Worm (Caenorhabditis elegans) whole organism, L3 larva: ENCODE data around the gene Y46D2A.2.

Source experiments
- R02D3.7 ChIP-seq: fragments of 150-350 bp; optimal IDR thresholded peaks from 2 replicates; lab custom pipeline; 2014; ENCODE audit warnings: missing biosample characterization, missing genetic modification characterization
- ZK546.5 ChIP-seq: sonication (generic microtip); optimal IDR thresholded peaks from 2 replicates; lab custom pipeline; 2017; ENCODE audit warnings: missing biosample characterization, missing genetic modification characterization
- ama-1 ChIP-seq: fragments of 150-350 bp; optimal IDR thresholded peaks from 2 replicates; lab custom pipeline; 2018
- ceh-16 ChIP-seq: sonication (generic microtip); optimal IDR thresholded peaks from 2 replicates; lab custom pipeline; 2017; ENCODE audit warnings: missing biosample characterization, missing genetic modification characterization
- ceh-28 ChIP-seq: fragments of 150-350 bp; optimal IDR thresholded peaks from 2 replicates; lab custom pipeline; 2014; ENCODE audit warnings: missing biosample characterization, missing genetic modification reagents, missing genetic modification characterization
- ceh-82 ChIP-seq: fragments of 150-350 bp; optimal IDR thresholded peaks from 2 replicates; lab custom pipeline; 2014; ENCODE audit warnings: missing biosample characterization, missing genetic modification characterization
- ceh-9 ChIP-seq: sonication (generic microtip); optimal IDR thresholded peaks from 2 replicates; lab custom pipeline; 2018; ENCODE audit warnings: missing biosample characterization, missing genetic modification characterization
- daf-12 ChIP-seq: fragments of 150-350 bp; optimal IDR thresholded peaks from 2 replicates; lab custom pipeline; 2014; ENCODE audit warnings: missing biosample characterization, missing genetic modification reagents, missing genetic modification characterization
- egl-5 ChIP-seq: fragments of 150-350 bp; optimal IDR thresholded peaks from 2 replicates; lab custom pipeline; 2017; ENCODE audit warnings: missing biosample characterization, missing genetic modification reagents, missing genetic modification characterization, inconsistent platforms
- elt-1 ChIP-seq: fragments of 150-350 bp; optimal IDR thresholded peaks from 2 replicates; lab custom pipeline; 2014; ENCODE audit warnings: missing biosample characterization, missing genetic modification characterization
- elt-3 ChIP-seq, 3 experiments: fragments of 150-350 bp in 1 of 3; sonication (generic microtip) in 2 of 3; optimal IDR thresholded peaks; 2 replicates in 2 of 3; 4 replicates in 1 of 3; lab custom pipeline; 2014 to 2017; ENCODE audit warnings: missing biosample characterization in 3 of 3, missing genetic modification characterization in 3 of 3
- eor-1 ChIP-seq, 2 experiments: fragments of 150-350 bp; optimal IDR thresholded peaks; 2 replicates each; lab custom pipeline; 2014 to 2018; ENCODE audit warnings: missing biosample characterization in 2 of 2, missing genetic modification characterization in 2 of 2
- fkh-10 ChIP-seq: sonication (generic microtip); optimal IDR thresholded peaks from 2 replicates; lab custom pipeline; 2017; ENCODE audit warnings: missing biosample characterization, missing genetic modification reagents, missing genetic modification characterization
- fos-1 ChIP-seq: fragments of 150-350 bp; optimal IDR thresholded peaks from 2 replicates; lab custom pipeline; 2014; ENCODE audit warnings: missing biosample characterization, missing genetic modification characterization
- hmg-11 ChIP-seq: sonication (generic microtip); optimal IDR thresholded peaks from 2 replicates; lab custom pipeline; 2016; ENCODE audit warnings: missing genetic modification characterization, missing compliant biosample characterization
- jun-1 ChIP-seq: fragments of 150-350 bp; optimal IDR thresholded peaks from 2 replicates; lab custom pipeline; 2014; ENCODE audit warnings: missing biosample characterization, missing genetic modification reagents, missing genetic modification characterization
- lin-15B ChIP-seq: fragments of 150-350 bp; optimal IDR thresholded peaks from 2 replicates; lab custom pipeline; 2014; ENCODE audit warnings: missing biosample characterization, missing genetic modification characterization
- lin-39 ChIP-seq: fragments of 150-350 bp; optimal IDR thresholded peaks from 2 replicates; lab custom pipeline; 2018; ENCODE audit warnings: missing biosample characterization, missing genetic modification reagents, missing genetic modification characterization
- lsy-12 ChIP-seq: sonication (generic microtip); optimal IDR thresholded peaks from 2 replicates; lab custom pipeline; 2016; ENCODE audit warnings: mild to moderate bottlenecking, missing genetic modification characterization, missing compliant biosample characterization
- mdl-1 ChIP-seq: fragments of 150-350 bp; optimal IDR thresholded peaks from 2 replicates; lab custom pipeline; 2014; ENCODE audit warnings: missing biosample characterization, missing genetic modification characterization
- mml-1 ChIP-seq: fragments of 150-350 bp; sonication (generic microtip); optimal IDR thresholded peaks from 3 replicates; lab custom pipeline; 2014; ENCODE audit warnings: missing biosample characterization, missing genetic modification characterization
- nfya-1 ChIP-seq: sonication (generic microtip); optimal IDR thresholded peaks from 2 replicates; lab custom pipeline; 2017; ENCODE audit warnings: missing genetic modification characterization, mild to moderate bottlenecking, missing compliant biosample characterization, antibody characterized with exemption, moderate library complexity; ENCODE audit not compliant: insufficient read depth
- nhr-11 ChIP-seq: fragments of 150-350 bp; optimal IDR thresholded peaks from 2 replicates; lab custom pipeline; 2014; ENCODE audit warnings: missing biosample characterization, missing genetic modification characterization
- nhr-12 ChIP-seq: fragments of 150-350 bp; optimal IDR thresholded peaks from 2 replicates; lab custom pipeline; 2014; ENCODE audit warnings: missing biosample characterization, missing genetic modification characterization
- nhr-23 ChIP-seq: fragments of 150-350 bp; optimal IDR thresholded peaks from 2 replicates; lab custom pipeline; 2014; ENCODE audit warnings: missing biosample characterization, missing genetic modification reagents, missing genetic modification characterization
- nhr-237 ChIP-seq: fragments of 150-350 bp; optimal IDR thresholded peaks from 2 replicates; lab custom pipeline; 2014; ENCODE audit warnings: missing biosample characterization, missing genetic modification characterization
- nhr-25 ChIP-seq: sonication (generic microtip); optimal IDR thresholded peaks from 2 replicates; lab custom pipeline; 2017; ENCODE audit warnings: missing biosample characterization, missing genetic modification characterization
- nhr-28 ChIP-seq: fragments of 150-350 bp; optimal IDR thresholded peaks from 2 replicates; lab custom pipeline; 2014; ENCODE audit warnings: missing biosample characterization, missing genetic modification characterization
- nhr-43 ChIP-seq: sonication (generic microtip); optimal IDR thresholded peaks from 2 replicates; lab custom pipeline; 2016; ENCODE audit warnings: mild to moderate bottlenecking, missing genetic modification characterization, missing compliant biosample characterization; ENCODE audit not compliant: poor library complexity, severe bottlenecking
- nhr-67 ChIP-seq: fragments of 150-350 bp; optimal IDR thresholded peaks from 2 replicates; lab custom pipeline; 2014; ENCODE audit warnings: missing biosample characterization, missing genetic modification characterization
- nhr-77 ChIP-seq: fragments of 150-350 bp; optimal IDR thresholded peaks from 2 replicates; lab custom pipeline; 2014; ENCODE audit warnings: missing biosample characterization, missing genetic modification characterization
- pqm-1 ChIP-seq: fragments of 150-350 bp; optimal IDR thresholded peaks from 2 replicates; lab custom pipeline; 2017; ENCODE audit warnings: missing biosample characterization, missing genetic modification characterization, inconsistent platforms
- sea-2 ChIP-seq: fragments of 150-350 bp; sonication (generic microtip); optimal IDR thresholded peaks from 4 replicates; lab custom pipeline; 2014; ENCODE audit warnings: missing biosample characterization, missing genetic modification reagents, missing genetic modification characterization
- snpc-4 ChIP-seq: fragments of 150-350 bp; optimal IDR thresholded peaks from 2 replicates; lab custom pipeline; 2014; ENCODE audit warnings: missing biosample characterization, missing genetic modification characterization
- unc-39 ChIP-seq: sonication (generic microtip); optimal IDR thresholded peaks from 4 replicates; lab custom pipeline; 2017; ENCODE audit warnings: missing biosample characterization, missing genetic modification characterization
- unc-62 ChIP-seq: fragments of 150-350 bp; sonication (generic microtip); optimal IDR thresholded peaks from 4 replicates; lab custom pipeline; 2014; ENCODE audit warnings: missing biosample characterization, missing genetic modification reagents, missing genetic modification characterization
- zag-1 ChIP-seq: fragments of 150-350 bp; optimal IDR thresholded peaks from 2 replicates; lab custom pipeline; 2014; ENCODE audit warnings: missing biosample characterization, missing genetic modification characterization
- ztf-11 ChIP-seq: fragments of 150-350 bp; optimal IDR thresholded peaks from 2 replicates; lab custom pipeline; 2014; ENCODE audit warnings: missing biosample characterization, missing genetic modification characterization
- ztf-4 ChIP-seq: fragments of 150-350 bp; optimal IDR thresholded peaks from 2 replicates; lab custom pipeline; 2014; ENCODE audit warnings: missing biosample characterization, missing genetic modification characterization

Y46D2A.2 gene

ce11 chrII:3284558-3284957 lies 38.5 kb downstream of the Y46D2A.2 start, which contains the start of gene scl-15:
scl-15 (minus strand) TSS chrII:3284658.
- TF ChIP-seq ceh-82 (tag; lab: Kevin White, UChicago) (no peak), ceh-9 (tag; lab: Kevin White, UChicago) (no peak)

DNA sequence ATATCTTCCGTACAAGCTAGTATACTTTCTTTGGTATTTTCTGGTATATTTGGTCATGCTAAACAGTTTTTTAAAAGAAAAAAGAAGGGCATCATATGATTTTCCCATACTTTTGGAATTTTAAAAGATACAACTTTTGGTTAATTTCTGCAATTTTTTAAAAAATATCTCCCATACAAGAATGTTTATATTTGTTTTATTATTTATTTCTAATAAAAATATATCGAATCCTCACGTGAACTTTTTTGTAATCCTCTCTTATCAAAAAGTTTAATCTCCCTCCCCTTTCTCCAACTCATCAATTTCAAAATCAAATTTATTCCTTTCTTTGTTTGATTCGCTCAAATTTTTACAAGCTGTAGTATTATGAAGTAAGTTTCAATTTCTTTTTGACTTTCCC lies 40.7 kb downstream of the Y46D2A.2 start, which contains the start of gene nep-13:
TSS of gene nep-13 (plus strand) at position 301 of the 400 bp plus-strand sequence.
- no peak for TF ChIP-seq nhr-43
- no peak for TF ChIP-seq nfya-1 (tag; lab: Kevin White, UChicago)
- TF ChIP-seq pqm-1 (tag; lab: Kevin White, UChicago) = no peak
- no peak for TF ChIP-seq hmg-11 (tag; lab: Kevin White, UChicago)
- TF ChIP-seq fkh-10 = no peak
- TF ChIP-seq lsy-12 = no peak
- TF ChIP-seq ztf-11 = no peak
- no peak for TF ChIP-seq ceh-28 (tag; lab: Kevin White, UChicago)
- no peak for TF ChIP-seq mml-1
- TF ChIP-seq nhr-67 (tag; lab: Kevin White, UChicago) = no peak
- no peak for TF ChIP-seq snpc-4
- TF ChIP-seq jun-1 (tag; lab: Kevin White, UChicago) = no peak
- no peak for TF ChIP-seq sea-2 (GFP tag; lab: Kevin White, UChicago)
- no peak for TF ChIP-seq lin-39 (tag; lab: Kevin White, UChicago)
- TF ChIP-seq nhr-28 = no peak
- TF ChIP-seq ama-1 = no peak

- no peak for TF ChIP-seq sea-2 (GFP tag; lab: Kevin White, UChicago)
- TF ChIP-seq ceh-16 (tag; lab: Kevin White, UChicago) = no peak
- no peak for TF ChIP-seq egl-5 (tag; lab: Kevin White, UChicago)
- TF ChIP-seq nhr-67 (tag; lab: Kevin White, UChicago) = no peak
- no peak for TF ChIP-seq nfya-1 (tag; lab: Kevin White, UChicago)
- no peak for TF ChIP-seq fos-1
- no peak for TF ChIP-seq lin-15B (tag; lab: Kevin White, UChicago)
- no peak for TF ChIP-seq nhr-43
- no peak for TF ChIP-seq unc-39 (tag; lab: Kevin White, UChicago)
- no peak for TF ChIP-seq ztf-4 (tag; lab: Kevin White, UChicago)
- TF ChIP-seq nhr-11 (tag; lab: Kevin White, UChicago) = no peak
- no peak for TF ChIP-seq hmg-11 (tag; lab: Kevin White, UChicago)
Observed at ce11 chrII:3278634-3279033, 44.4 kb downstream of the Y46D2A.2 start, which contains the start of gene wht-4. wht-4 (plus strand) TSS chrII:3278934.

- TF ChIP-seq nhr-43 (no peak), nhr-67 (tag; lab: Kevin White, UChicago) (no peak), nhr-12 (tag; lab: Kevin White, UChicago) (no peak), nhr-28 (no peak), elt-1 (no peak), fkh-10 (no peak), elt-3 (tag; optimal IDR thresholded peaks at IDR 0.05; lab: Kevin White, UChicago) (no peak), egl-5 (tag; lab: Kevin White, UChicago) (no peak), ceh-82 (tag; lab: Kevin White, UChicago) (no peak), ztf-11 (no peak), fos-1 (no peak), daf-12 (tag; lab: Kevin White, UChicago) (no peak), unc-39 (tag; lab: Kevin White, UChicago) (no peak), ceh-9 (tag; lab: Kevin White, UChicago) (no peak), zag-1 (no peak), mdl-1 (tag; lab: Kevin White, UChicago) (no peak)
Observed at ce11 chrII:3277686-3278085, 45.4 kb downstream of the Y46D2A.2 start, which contains the start of gene F02E11.4. F02E11.4 (minus strand) TSS chrII:3277786.

DNA sequence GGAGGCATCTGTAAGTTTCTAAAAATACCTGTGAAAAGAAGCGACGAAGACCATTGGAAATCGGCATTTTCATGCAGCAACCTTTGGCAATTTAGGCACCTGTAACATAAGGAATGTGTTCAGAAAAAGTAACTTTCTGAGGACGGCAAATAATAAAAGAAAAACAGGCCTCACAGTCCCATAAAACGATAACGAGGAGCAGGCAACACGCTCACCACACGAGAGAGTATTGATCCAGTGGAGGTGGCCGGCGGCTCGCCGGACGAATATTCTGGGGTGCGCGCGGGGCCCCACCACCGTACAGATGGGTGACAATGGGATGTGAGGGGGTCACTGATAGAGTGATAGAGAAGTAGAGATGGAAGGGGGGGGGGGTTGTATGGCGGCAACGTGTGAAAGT lies 48.2 kb downstream of the Y46D2A.2 start, which contains the start of gene F02E11.3:
TSS of gene F02E11.3 (minus strand) at position 101 of the 400 bp plus-strand sequence.
- no peak for TF ChIP-seq elt-3 (tag; optimal IDR thresholded peaks at IDR 0.05; lab: Kevin White, UChicago)
- no peak for TF ChIP-seq nhr-237 (tag; lab: Kevin White, UChicago)
- TF ChIP-seq nhr-23 = no peak
- no peak for TF ChIP-seq ceh-9 (tag; lab: Kevin White, UChicago)
- TF ChIP-seq lsy-12 = no peak
- TF ChIP-seq lin-15B (tag; lab: Kevin White, UChicago) = no peak
- TF ChIP-seq elt-1 = no peak
- TF ChIP-seq jun-1 (tag; lab: Kevin White, UChicago) = no peak
- no peak for TF ChIP-seq unc-62 (GFP tag; lab: Kevin White, UChicago)
- no peak for TF ChIP-seq sea-2 (GFP tag; lab: Kevin White, UChicago)
- no peak for TF ChIP-seq nhr-77
- no peak for TF ChIP-seq eor-1 (tag; optimal IDR thresholded peaks at IDR 0.05; lab: Kevin White, UChicago)
- TF ChIP-seq egl-5 (tag; lab: Kevin White, UChicago) = no peak
- TF ChIP-seq R02D3.7 (tag; lab: Kevin White, UChicago) = no peak
- no peak for TF ChIP-seq ZK546.5 (tag; lab: Kevin White, UChicago)
- no peak for TF ChIP-seq nhr-25 (tag; lab: Kevin White, UChicago)
